Worm (Caenorhabditis elegans): Measurements from ENCODE around the gene coa-1.

Gene coa-1

ce11 chrIV:192046-192445, 13.1 kb upstream of the coa-1 start, which contains the start of gene Y38C1AA.12 (continued):
- TF ChIP-seq ahr-1 (tag; optimal IDR thresholded peaks at IDR 0.05): peak; percentile 65
- no peak for TF ChIP-seq sox-2 (GFP tag; IDR thresholded peaks at IDR 0.05)
- peak; percentile 74 for TF ChIP-seq rnt-1 (tag; optimal IDR thresholded peaks at IDR 0.05)
- no peak for TF ChIP-seq K09A11.1 (tag; optimal IDR thresholded peaks at IDR 0.05; ENCODE audit: insufficient read depth)
- peak; percentile 53 for TF ChIP-seq ztf-16 (tag; optimal IDR thresholded peaks at IDR 0.05)
- TF ChIP-seq ceh-14 (tag; optimal IDR thresholded peaks at IDR 0.05): peak; percentile 65
- no peak for TF ChIP-seq elt-4 (tag; optimal IDR thresholded peaks at IDR 0.05)
- peak; percentile 51 for TF ChIP-seq ttx-3 (tag; optimal IDR thresholded peaks at IDR 0.05)
- TF ChIP-seq pha-2 (tag; optimal IDR thresholded peaks at IDR 0.05): peak; percentile 65
- peak; percentile 41 for TF ChIP-seq unc-86 (tag; optimal IDR thresholded peaks at IDR 0.05)
- peak; percentile 53 for TF ChIP-seq eyg-1 (tag; optimal IDR thresholded peaks at IDR 0.05)
- peak; percentile 89 for TF ChIP-seq zip-5 (tag; optimal IDR thresholded peaks at IDR 0.05)
- TF ChIP-seq hlh-15 (tag; optimal IDR thresholded peaks at IDR 0.05): peak; percentile 44
- no peak for TF ChIP-seq pag-3 (tag; optimal IDR thresholded peaks at IDR 0.05; ENCODE audit: borderline replicate concordance)
- TF ChIP-seq che-1 (tag; optimal IDR thresholded peaks at IDR 0.05): no peak
- no peak for TF ChIP-seq odd-2 (tag; optimal IDR thresholded peaks at IDR 0.05)
- no peak for TF ChIP-seq npax-4 (tag; optimal IDR thresholded peaks at IDR 0.05)
- peak; percentile 94 for TF ChIP-seq C08G9.2 (tag; optimal IDR thresholded peaks at IDR 0.05)

- TF ChIP-seq ceh-18 (tag; optimal IDR thresholded peaks at IDR 0.05): no peak
- no peak for TF ChIP-seq nhr-11 (tag; optimal IDR thresholded peaks at IDR 0.05)
- TF ChIP-seq pqm-1 (tag; optimal IDR thresholded peaks at IDR 0.05): no peak
- TF ChIP-seq pha-4 (tag; optimal IDR thresholded peaks at IDR 0.05): no peak
- no peak for TF ChIP-seq fkh-10 (GFP tag; optimal IDR thresholded peaks at IDR 0.05)
- no peak for TF ChIP-seq zip-5 (tag; optimal IDR thresholded peaks at IDR 0.05)
- TF ChIP-seq unc-55 (GFP tag; optimal IDR thresholded peaks at IDR 0.05): no peak
- TF ChIP-seq hlh-30 (tag; optimal IDR thresholded peaks at IDR 0.05; ENCODE audit: insufficient read depth): no peak
- no peak for TF ChIP-seq ceh-24 (tag; optimal IDR thresholded peaks at IDR 0.05)
- TF ChIP-seq ceh-30 (tag; optimal IDR thresholded peaks at IDR 0.05): no peak
Measured at ce11 chrIV:194442-194841, 10.7 kb upstream of the coa-1 start, which contains the start of gene csn-3. csn-3 (plus strand) TSS chrIV:194742.

- TF ChIP-seq gmeb-2 (tag; optimal IDR thresholded peaks at IDR 0.05): no peak
- TF ChIP-seq elt-2 (tag; optimal IDR thresholded peaks at IDR 0.05): no peak
- TF ChIP-seq ceh-18 (tag; optimal IDR thresholded peaks at IDR 0.05): no peak
- no peak for TF ChIP-seq nhr-232 (tag; optimal IDR thresholded peaks at IDR 0.05)
- TF ChIP-seq pat-9 (tag; optimal IDR thresholded peaks at IDR 0.05): no peak
- TF ChIP-seq nfya-1 (tag; optimal IDR thresholded peaks at IDR 0.05): no peak
- no peak for TF ChIP-seq ref-2 (tag; optimal IDR thresholded peaks at IDR 0.05)
- TF ChIP-seq elt-4 (tag; optimal IDR thresholded peaks at IDR 0.05): no peak
- no peak for TF ChIP-seq ceh-22 (tag; optimal IDR thresholded peaks at IDR 0.05)
- no peak for TF ChIP-seq ceh-31 (tag; optimal IDR thresholded peaks at IDR 0.05)
- TF ChIP-seq fkh-10 (GFP tag; optimal IDR thresholded peaks at IDR 0.05): no peak
- TF ChIP-seq ceh-24 (tag; optimal IDR thresholded peaks at IDR 0.05): no peak
Measured at ce11 chrIV:202921-203652, 2.0 kb upstream of the coa-1 start, which contains the start of gene gfrp-1. gfrp-1 (plus strand) TSS chrIV:203602.

DNA sequence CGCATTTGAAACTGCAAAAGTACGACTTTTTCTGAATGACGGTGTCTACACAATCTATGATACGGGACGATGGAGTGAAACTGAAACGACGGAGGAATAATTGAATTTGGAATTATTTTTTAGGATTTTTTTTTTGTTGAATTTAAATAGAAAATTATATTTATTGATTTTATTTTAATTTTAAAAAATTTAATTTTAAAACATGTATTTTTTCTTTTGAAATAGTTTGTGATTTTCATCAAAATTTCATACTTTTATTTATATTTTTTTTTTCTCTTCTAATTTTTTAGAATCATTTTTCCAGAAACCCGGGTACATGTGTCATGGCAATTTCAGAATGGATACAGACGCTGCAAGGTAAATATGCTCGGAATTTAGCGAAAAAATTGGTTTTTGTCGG, 2.8 kb downstream of the coa-1 start, which contains the start of gene Y38C1AA.1:
TSS of gene Y38C1AA.1 (plus strand) at position 301 of the 400 bp plus-strand sequence.
- no peak for TF ChIP-seq tbx-2 (tag; optimal IDR thresholded peaks at IDR 0.05)
- TF ChIP-seq unc-55 (GFP tag; optimal IDR thresholded peaks at IDR 0.05): no peak
- no peak for TF ChIP-seq ceh-30 (tag; optimal IDR thresholded peaks at IDR 0.05)
- no peak for TF ChIP-seq ceh-31 (tag; optimal IDR thresholded peaks at IDR 0.05)
- no peak for TF ChIP-seq ahr-1 (tag; optimal IDR thresholded peaks at IDR 0.05)
- TF ChIP-seq ceh-24 (tag; optimal IDR thresholded peaks at IDR 0.05): no peak
- no peak for TF ChIP-seq T23F11.4 (GFP tag; optimal IDR thresholded peaks at IDR 0.05)
- TF ChIP-seq Y22D7AL.16 (tag; optimal IDR thresholded peaks at IDR 0.05): no peak
- no peak for TF ChIP-seq sox-2 (GFP tag; IDR thresholded peaks at IDR 0.05)
- TF ChIP-seq nfya-1 (tag; optimal IDR thresholded peaks at IDR 0.05): no peak
- TF ChIP-seq pqm-1 (tag; optimal IDR thresholded peaks at IDR 0.05): no peak
- TF ChIP-seq hlh-15 (tag; optimal IDR thresholded peaks at IDR 0.05): no peak
- TF ChIP-seq dve-1 (tag; optimal IDR thresholded peaks at IDR 0.05): no peak
- TF ChIP-seq ceh-9 (tag; optimal IDR thresholded peaks at IDR 0.05): no peak
- no peak for TF ChIP-seq pax-1 (tag; optimal IDR thresholded peaks at IDR 0.05)
- TF ChIP-seq ceh-34 (tag; optimal IDR thresholded peaks at IDR 0.05): no peak
- no peak for TF ChIP-seq ceh-18 (tag; optimal IDR thresholded peaks at IDR 0.05)

Measured in whole organism, late embryonic.